Fruit fly (Drosophila melanogaster) whole organism, embryonic: ENCODE measurements around the gene Yp1.
A peak's percentile ranks its signal among the peaks of the same experiment; 100 is the strongest.

ENCODE experiments used
- Atf3 ChIP-seq: fragments of 200-800 bp; sonication (Bioruptor generic); optimal IDR thresholded peaks from 3 replicates; lab custom pipeline; 2016; ENCODE audit warnings: missing biosample characterization, missing genetic modification characterization
- Awh ChIP-seq: fragments of 200-800 bp; sonication (Bioruptor generic); IDR thresholded peaks from 2 replicates; pipeline ENCODE4, ENCODE4 v1.3.6; 2022; ENCODE audit warnings: missing biosample characterization, missing genetic modification characterization
- Bdp1 ChIP-seq: fragments of 200-800 bp; sonication (Bioruptor generic); optimal IDR thresholded peaks from 3 replicates; lab custom pipeline; 2016; ENCODE audit warnings: missing biosample characterization, missing genetic modification characterization
- CG10209 ChIP-seq: fragments of 200-800 bp; sonication (Bioruptor generic); optimal IDR thresholded peaks from 3 replicates; lab custom pipeline; 2017; ENCODE audit warnings: missing biosample characterization, mild to moderate bottlenecking, missing genetic modification characterization, missing genetic modification reagents
- CG11093 ChIP-seq: fragments of 200-800 bp; sonication (Bioruptor generic); IDR thresholded peaks from 3 replicates; pipeline ENCODE4 v1.3.6; 2022; ENCODE audit warnings: missing biosample characterization, missing genetic modification characterization
- CG12219 ChIP-seq: fragments of 200-800 bp; sonication (Bioruptor generic); optimal IDR thresholded peaks from 3 replicates; lab custom pipeline; 2018; ENCODE audit warnings: missing biosample characterization, mild to moderate bottlenecking, missing genetic modification characterization
- CG12942 ChIP-seq: fragments of 200-800 bp; sonication (Bioruptor generic); optimal IDR thresholded peaks from 3 replicates; lab custom pipeline; 2016; ENCODE audit warnings: missing biosample characterization, missing genetic modification characterization
- CG13123 ChIP-seq: fragments of 200-800 bp; sonication (Bioruptor generic); optimal IDR thresholded peaks from 2 replicates; lab custom pipeline; 2016; ENCODE audit warnings: missing biosample characterization, missing genetic modification characterization
- CG13287 ChIP-seq: fragments of 200-800 bp; sonication (Bioruptor generic); IDR thresholded peaks from 2 replicates; pipeline ENCODE4 v1.3.6; 2022; ENCODE audit warnings: missing biosample characterization, missing genetic modification characterization; ENCODE audit not compliant: partially characterized antibody
- CG14014 ChIP-seq: fragments of 200-800 bp; sonication (Bioruptor generic); IDR thresholded peaks from 2 replicates; pipeline ENCODE4 v1.3.6; 2022; ENCODE audit warnings: missing biosample characterization, missing genetic modification characterization
- CG14965 ChIP-seq: fragments of 200-800 bp; sonication (Bioruptor generic); optimal IDR thresholded peaks from 2 replicates; lab custom pipeline; 2016; ENCODE audit warnings: missing biosample characterization, missing genetic modification characterization, borderline replicate concordance
- CG15073 ChIP-seq: fragments of 200-800 bp; sonication (Bioruptor generic); optimal IDR thresholded peaks from 2 replicates; lab custom pipeline; 2016; ENCODE audit warnings: missing biosample characterization, missing genetic modification characterization
- CG15269 ChIP-seq: fragments of 200-800 bp; sonication (Bioruptor generic); optimal IDR thresholded peaks from 2 replicates; lab custom pipeline; 2018; ENCODE audit warnings: missing biosample characterization, mild to moderate bottlenecking, missing genetic modification characterization, moderate library complexity
- CG1529 ChIP-seq: fragments of 200-800 bp; sonication (Bioruptor generic); optimal IDR thresholded peaks from 3 replicates; lab custom pipeline; 2018; ENCODE audit warnings: missing biosample characterization, missing genetic modification characterization
- CG15514 ChIP-seq: fragments of 200-800 bp; sonication (Bioruptor generic); optimal IDR thresholded peaks from 3 replicates; lab custom pipeline; 2017; ENCODE audit warnings: missing biosample characterization, missing genetic modification characterization, mild to moderate bottlenecking, moderate library complexity, missing genetic modification reagents
- CG17568 ChIP-seq: fragments of 200-800 bp; sonication (Bioruptor generic); optimal IDR thresholded peaks from 2 replicates; lab custom pipeline; 2018; ENCODE audit warnings: missing biosample characterization, mild to moderate bottlenecking, missing genetic modification characterization, moderate library complexity
- CG17802 ChIP-seq: fragments of 200-800 bp; sonication (Bioruptor generic); optimal IDR thresholded peaks from 2 replicates; lab custom pipeline; 2018; ENCODE audit warnings: missing biosample characterization, mild to moderate bottlenecking, missing genetic modification characterization, moderate library complexity
- CG30431 ChIP-seq: fragments of 200-800 bp; sonication (Bioruptor generic); optimal IDR thresholded peaks from 2 replicates; lab custom pipeline; 2017; ENCODE audit warnings: missing biosample characterization, missing genetic modification characterization
- CG32532 ChIP-seq: fragments of 200-800 bp; sonication (Bioruptor generic); IDR thresholded peaks from 2 replicates; pipeline ENCODE4 v1.3.6; 2022; ENCODE audit warnings: missing biosample characterization, missing genetic modification characterization
- CG32767 ChIP-seq: fragments of 200-800 bp; sonication (Bioruptor generic); IDR thresholded peaks from 2 replicates; pipeline ENCODE4 v1.3.6; 2022; ENCODE audit warnings: missing biosample characterization, missing genetic modification characterization
- CG32772 ChIP-seq: fragments of 200-800 bp; sonication (Bioruptor generic); IDR thresholded peaks from 2 replicates; pipeline ENCODE4 v1.3.6; 2022; ENCODE audit warnings: missing biosample characterization, missing genetic modification characterization
- CG3281 ChIP-seq: fragments of 200-800 bp; sonication (Bioruptor generic); optimal IDR thresholded peaks from 3 replicates; lab custom pipeline; 2017; ENCODE audit warnings: missing biosample characterization, mild to moderate bottlenecking, missing genetic modification characterization
- CG3726 ChIP-seq: fragments of 200-800 bp; sonication (Bioruptor generic); IDR thresholded peaks from 3 replicates; pipeline ENCODE4, ENCODE4 v1.3.6; 2022; ENCODE audit warnings: missing biosample characterization, missing genetic modification characterization
- CG4282 ChIP-seq: fragments of 200-800 bp; sonication (Bioruptor generic); optimal IDR thresholded peaks from 2 replicates; lab custom pipeline; 2016; ENCODE audit warnings: missing biosample characterization, missing genetic modification characterization
- CG6689 ChIP-seq: fragments of 200-800 bp; sonication (Bioruptor generic); IDR thresholded peaks from 2 replicates; pipeline ENCODE4 v1.3.6; 2022; ENCODE audit warnings: missing biosample characterization, missing genetic modification characterization
- CG8089 ChIP-seq: fragments of 200-800 bp; sonication (Bioruptor generic); optimal IDR thresholded peaks from 3 replicates; lab custom pipeline; 2016; ENCODE audit warnings: missing biosample characterization, missing genetic modification characterization
- CG9609 ChIP-seq: fragments of 200-800 bp; sonication (Bioruptor generic); optimal IDR thresholded peaks from 3 replicates; lab custom pipeline; 2016; ENCODE audit warnings: missing biosample characterization, missing genetic modification characterization
- Chrac-16 ChIP-seq: fragments of 200-800 bp; sonication (Bioruptor generic); optimal IDR thresholded peaks from 3 replicates; lab custom pipeline; 2016; ENCODE audit warnings: missing biosample characterization, missing genetic modification characterization
- CoRest ChIP-seq: fragments of 200-800 bp; sonication (Bioruptor generic); optimal IDR thresholded peaks from 3 replicates; lab custom pipeline; 2018; ENCODE audit warnings: missing biosample characterization, mild to moderate bottlenecking, missing genetic modification characterization, moderate library complexity
- HLH4C ChIP-seq: fragments of 200-800 bp; sonication (Bioruptor generic); IDR thresholded peaks from 3 replicates; pipeline ENCODE4 v1.3.6; 2022; ENCODE audit warnings: missing biosample characterization, missing genetic modification characterization; ENCODE audit not compliant: partially characterized antibody
- Hand ChIP-seq: fragments of 200-800 bp; sonication (Bioruptor generic); optimal IDR thresholded peaks from 2 replicates; lab custom pipeline; 2017; ENCODE audit warnings: mild to moderate bottlenecking, missing biosample characterization, missing genetic modification reagents, missing genetic modification characterization
- MBD-R2 ChIP-seq: fragments of 200-800 bp; sonication (Bioruptor generic); IDR thresholded peaks from 2 replicates; pipeline ENCODE4 v1.3.6; 2022; ENCODE audit warnings: missing biosample characterization, missing genetic modification characterization
- Med ChIP-seq: fragments of 200-800 bp; sonication (Bioruptor generic); peaks from one replicate; lab custom pipeline; 2016; ENCODE audit warnings: missing biosample characterization, missing genetic modification characterization, mild to moderate bottlenecking, inconsistent platforms, moderate library complexity
- Neu2 ChIP-seq: fragments of 200-800 bp; sonication (Bioruptor generic); optimal IDR thresholded peaks from 3 replicates; lab custom pipeline; 2016; ENCODE audit warnings: missing biosample characterization, missing genetic modification characterization, borderline replicate concordance
- Rfx ChIP-seq: fragments of 200-800 bp; sonication (Bioruptor generic); IDR thresholded peaks from 2 replicates; pipeline ENCODE4 v1.3.6; 2022; ENCODE audit warnings: missing biosample characterization, missing genetic modification characterization
- Taf1 ChIP-seq: fragments of 200-800 bp; sonication (Bioruptor generic); IDR thresholded peaks from 2 replicates; pipeline ENCODE4 v1.3.6; 2022; ENCODE audit warnings: missing biosample characterization, missing genetic modification characterization
- chn ChIP-seq: fragments of 200-800 bp; sonication (Bioruptor generic); optimal IDR thresholded peaks from 2 replicates; lab custom pipeline; 2016; ENCODE audit warnings: missing biosample characterization, missing genetic modification characterization
- crol ChIP-seq: fragments of 200-800 bp; sonication (Bioruptor generic); IDR thresholded peaks from 2 replicates; pipeline ENCODE4 v1.3.6; 2022; ENCODE audit warnings: missing biosample characterization, missing genetic modification characterization
- dmrt99B ChIP-seq: fragments of 200-800 bp; sonication (Bioruptor generic); optimal IDR thresholded peaks from 2 replicates; lab custom pipeline; 2018; ENCODE audit warnings: missing biosample characterization, mild to moderate bottlenecking, missing genetic modification characterization, moderate library complexity
- esg ChIP-seq: fragments of 200-800 bp; sonication (Bioruptor generic); conservative IDR thresholded peaks from 2 replicates; pipeline ENCODE4 v1.3.6; 2022; ENCODE audit warnings: missing biosample characterization, missing genetic modification characterization
- fd102C ChIP-seq: fragments of 200-800 bp; sonication (Bioruptor generic); optimal IDR thresholded peaks from 2 replicates; lab custom pipeline; 2018; ENCODE audit warnings: missing biosample characterization, mild to moderate bottlenecking, missing genetic modification characterization, moderate library complexity
- gce ChIP-seq: fragments of 200-800 bp; sonication (Bioruptor generic); IDR thresholded peaks from 3 replicates; pipeline ENCODE4 v1.3.6; 2022; ENCODE audit warnings: missing biosample characterization, missing genetic modification characterization
- grn ChIP-seq: fragments of 200-800 bp; sonication (Bioruptor generic); optimal IDR thresholded peaks from 3 replicates; lab custom pipeline; 2017; ENCODE audit warnings: missing biosample characterization, missing genetic modification characterization
- kay ChIP-seq: fragments of 200-800 bp; sonication (Bioruptor generic); optimal IDR thresholded peaks from 2 replicates; lab custom pipeline; 2016; ENCODE audit warnings: missing biosample characterization, missing genetic modification characterization
- kni ChIP-seq: fragments of 200-800 bp; sonication (Bioruptor generic); optimal IDR thresholded peaks from 3 replicates; lab custom pipeline; 2017; ENCODE audit warnings: mild to moderate bottlenecking, missing biosample characterization, missing genetic modification reagents, missing genetic modification characterization
- lbe ChIP-seq: fragments of 200-800 bp; sonication (Bioruptor generic); optimal IDR thresholded peaks from 2 replicates; lab custom pipeline; 2016; ENCODE audit warnings: missing biosample characterization, mild to moderate bottlenecking, missing genetic modification characterization
- mam ChIP-seq: fragments of 200-800 bp; sonication (Bioruptor generic); optimal IDR thresholded peaks from 3 replicates; lab custom pipeline; 2016; ENCODE audit warnings: missing biosample characterization, missing genetic modification characterization
- pzg ChIP-seq: fragments of 200-800 bp; sonication (Bioruptor generic); optimal IDR thresholded peaks from 3 replicates; lab custom pipeline; 2018; ENCODE audit warnings: missing biosample characterization, mild to moderate bottlenecking, missing genetic modification characterization, moderate library complexity
- sens-2 ChIP-seq: fragments of 200-800 bp; sonication (Bioruptor generic); IDR thresholded peaks from 2 replicates; pipeline ENCODE4 v1.3.6; 2022; ENCODE audit warnings: missing biosample characterization, missing genetic modification characterization
- so ChIP-seq: fragments of 200-800 bp; sonication (Bioruptor generic); IDR thresholded peaks from 3 replicates; pipeline ENCODE4 v1.3.6; 2022; ENCODE audit warnings: missing biosample characterization, missing genetic modification characterization
- tna ChIP-seq: fragments of 200-800 bp; sonication (Bioruptor generic); IDR thresholded peaks from 2 replicates; pipeline ENCODE4 v1.3.6; 2022; ENCODE audit warnings: missing biosample characterization, missing genetic modification characterization; ENCODE audit not compliant: partially characterized antibody
- vvl ChIP-seq: fragments of 200-800 bp; sonication (Bioruptor generic); IDR thresholded peaks from 2 replicates; pipeline ENCODE4 v1.3.6; 2022; ENCODE audit warnings: missing biosample characterization, missing genetic modification characterization

Gene Yp1

dm6 chrX:10043873-10044272 lies 9.7 kb upstream of the Yp1 start (continued):
- TF ChIP-seq mam (GFP tag; lab: Kevin White, UChicago) (no peak), CG17568 (GFP tag; lab: Kevin White, UChicago) (no peak), Taf1 (GFP tag; lab: Robert Waterston, UW) (no peak), lbe (GFP tag; lab: Kevin White, UChicago) (no peak), CG12942 (GFP tag; lab: Kevin White, UChicago) (no peak), CG14965 (no peak), crol (no peak), Atf3 (GFP tag; lab: Kevin White, UChicago) (no peak), grn (no peak), fd102C (no peak), Hand (GFP tag; lab: Kevin White, UChicago) (no peak), sens-2 (no peak), CG32532 (GFP tag; lab: Robert Waterston, UW) (no peak), CG12219 (GFP tag; lab: Kevin White, UChicago) (no peak), vvl (GFP tag; lab: Robert Waterston, UW) (no peak), CG17802 (tag; lab: Kevin White, UChicago) (no peak), Neu2 (GFP tag; lab: Kevin White, UChicago) (no peak), CG4282 (no peak), Med (GFP tag; lab: Kevin White, UChicago) (peak; percentile 77), Bdp1 (GFP tag; lab: Kevin White, UChicago) (no peak), CG13287 (GFP tag; lab: Robert Waterston, UW) (no peak), CG14014 (GFP tag; lab: Robert Waterston, UW) (peak; percentile 20; the same call in 1 of the 2 replicates), gce (GFP tag; lab: Robert Waterston, UW) (no peak), CG30431 (no peak), tna (GFP tag; lab: Robert Waterston, UW) (no peak), esg (GFP tag; lab: Robert Waterston, UW) (no peak), kni (no peak), dmrt99B (peak; percentile 21), CG15514 (no peak), pzg (GFP tag; lab: Kevin White, UChicago) (no peak), CG13123 (GFP tag; lab: Kevin White, UChicago) (no peak), CG15269 (tag; lab: Kevin White, UChicago) (peak; percentile 37), CoRest (tag; lab: Kevin White, UChicago) (no peak), CG9609 (GFP tag; lab: Kevin White, UChicago) (no peak), CG32772 (GFP tag; lab: Robert Waterston, UW) (no peak), MBD-R2 (GFP tag; lab: Robert Waterston, UW) (no peak), CG1529 (GFP tag; lab: Kevin White, UChicago) (no peak), CG11093 (GFP tag; lab: Robert Waterston, UW) (no peak), CG6689 (GFP tag; lab: Robert Waterston, UW) (no peak), Chrac-16 (GFP tag; lab: Kevin White, UChicago) (no peak), so (no peak), Awh (GFP tag; lab: Robert Waterston, UW) (peak; percentile 56; the same call in 1 of the 2 replicates), CG3281 (GFP tag; lab: Kevin White, UChicago) (no peak), CG32767 (no peak), CG10209 (GFP tag; lab: Kevin White, UChicago) (peak; percentile 23), Rfx (no peak), CG15073 (GFP tag; lab: Kevin White, UChicago) (no peak), CG3726 (GFP tag; lab: Robert Waterston, UW) (no peak), CG8089 (GFP tag; lab: Kevin White, UChicago) (no peak), chn (GFP tag; lab: Kevin White, UChicago) (no peak), HLH4C (GFP tag; lab: Robert Waterston, UW) (no peak), kay (GFP tag; lab: Kevin White, UChicago) (no peak)
